Fruit fly (Drosophila melanogaster): ENCODE data around the gene beg.

dm6 chr3L:17009715-17010491, 25.6 kb upstream of the beg start:
- TF ChIP-seq CG8478 (optimal IDR thresholded peaks at IDR 0.05): no peak
- no peak for TF ChIP-seq CTCF (optimal IDR thresholded peaks at IDR 0.05)
